5 fruit fly cellular contexts compared by ENCODE assay signal in the genomic region with DNA sequence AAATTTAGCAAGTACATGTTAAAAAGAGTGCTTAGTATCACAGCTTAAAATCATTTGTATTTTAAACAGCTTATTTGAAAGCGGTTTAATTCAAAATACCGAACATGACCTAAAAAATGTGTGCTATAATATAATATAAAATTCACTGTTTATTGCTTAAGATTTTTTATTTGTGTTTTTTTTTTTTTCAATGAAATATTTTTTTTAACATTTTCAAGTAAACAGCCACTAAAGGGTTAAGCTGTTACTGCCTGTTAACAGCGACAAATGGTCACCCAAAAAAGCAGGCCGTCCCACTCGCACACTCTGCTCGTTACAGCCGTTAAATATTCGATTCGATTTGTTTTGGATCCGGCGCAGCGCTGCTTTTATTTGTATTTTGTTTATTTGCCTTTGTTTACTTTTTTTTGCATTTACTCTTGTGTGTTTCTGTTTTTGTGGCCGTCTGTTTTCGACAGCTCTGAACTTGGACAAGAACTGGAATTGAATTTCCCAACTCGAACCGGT.
TF ChIP-seq lines count a peak whose summit lies in the region.

No protein-coding gene starts in this region.

- TF ChIP-seq CTCF in whole organism, embryonic (GFP tag; optimal IDR thresholded peaks at IDR 0.05; lab: Kevin White, UChicago) = no peak

TF ChIP-seq in whole organism, adult, 20 proteins besides CTCF, POLR2A, EP300 and RAD21:
- TF ChIP-seq ovo (GFP tag; optimal IDR thresholded peaks at IDR 0.05; lab: Kevin White, UChicago) (no peak), toe (GFP tag; optimal IDR thresholded peaks at IDR 0.05; lab: Kevin White, UChicago) (no peak), CG1620 (GFP tag; optimal IDR thresholded peaks at IDR 0.05; lab: Kevin White, UChicago) (no peak), kay (GFP tag; lab: Kevin White, UChicago; ENCODE audit: borderline replicate concordance) (peak; percentile 42), cic (GFP tag; optimal IDR thresholded peaks at IDR 0.05; lab: Kevin White, UChicago) (no peak), CG11617 (GFP tag; optimal IDR thresholded peaks at IDR 0.05; lab: Kevin White, UChicago) (no peak), pad (GFP tag; optimal IDR thresholded peaks at IDR 0.05; lab: Kevin White, UChicago) (no peak), CG33017 (tag; optimal IDR thresholded peaks at IDR 0.05; lab: Kevin White, UChicago) (no peak)

TF ChIP-seq in whole organism, embryonic, 481 proteins besides CTCF, POLR2A, EP300 and RAD21 (continues in another document):
- TF ChIP-seq chm (GFP tag; IDR thresholded peaks at IDR 0.05; lab: Robert Waterston, UW) (no peak), CrebB (tag; optimal IDR thresholded peaks at IDR 0.05; lab: Kevin White, UChicago) (no peak), Xrp1 (GFP tag; IDR thresholded peaks at IDR 0.05; lab: Robert Waterston, UW) (peak; percentile 16; the same call in 1 of the 2 replicates), HHEX (GFP tag; optimal IDR thresholded peaks at IDR 0.05; lab: Kevin White, UChicago) (no peak), CG30020 (tag; optimal IDR thresholded peaks at IDR 0.05; lab: Kevin White, UChicago) (no peak), CG12104 (GFP tag; optimal IDR thresholded peaks at IDR 0.05; lab: Kevin White, UChicago) (no peak), Ravus (GFP tag; IDR thresholded peaks at IDR 0.05; lab: Robert Waterston, UW) (no peak), luna (GFP tag; optimal IDR thresholded peaks at IDR 0.05; lab: Kevin White, UChicago) (no peak), odd (GFP tag; optimal IDR thresholded peaks at IDR 0.05; lab: Kevin White, UChicago) (no peak), abd-A (tag; optimal IDR thresholded peaks at IDR 0.05; lab: Kevin White, UChicago) (peak; percentile 55), CG16779 (GFP tag; IDR thresholded peaks at IDR 0.05; lab: Robert Waterston, UW) (no peak), CG5180 (GFP tag; optimal IDR thresholded peaks at IDR 0.05; lab: Kevin White, UChicago) (no peak), Doc3 (GFP tag; IDR thresholded peaks at IDR 0.05; lab: Robert Waterston, UW; ENCODE audit: partially characterized antibody) (no peak), Fer1 (GFP tag; optimal IDR thresholded peaks at IDR 0.05; lab: Kevin White, UChicago) (peak; percentile 13), CG1529 (GFP tag; optimal IDR thresholded peaks at IDR 0.05; lab: Kevin White, UChicago) (no peak), CG4854 (GFP tag; optimal IDR thresholded peaks at IDR 0.05; lab: Kevin White, UChicago) (no peak), lilli (GFP tag; optimal IDR thresholded peaks at IDR 0.05; lab: Kevin White, UChicago) (no peak), Dll (GFP tag; IDR thresholded peaks at IDR 0.05; lab: Robert Waterston, UW; ENCODE audit: partially characterized antibody) (no peak), CG7987 (GFP tag; optimal IDR thresholded peaks at IDR 0.05; lab: Kevin White, UChicago) (no peak), Dp (GFP tag; optimal IDR thresholded peaks at IDR 0.05; lab: Kevin White, UChicago) (no peak)

TF ChIP-seq in whole organism, prepupa, 60 proteins besides CTCF, POLR2A, EP300 and RAD21 (continues in another document):
- no peak for TF ChIP-seq CG8319 (GFP tag; optimal IDR thresholded peaks at IDR 0.05; lab: Kevin White, UChicago)
- TF ChIP-seq Ets21C (GFP tag; optimal IDR thresholded peaks at IDR 0.05; lab: Kevin White, UChicago) = no peak
- peak; percentile 52 for TF ChIP-seq CG34406 (GFP tag; optimal IDR thresholded peaks at IDR 0.05; lab: Kevin White, UChicago)
- TF ChIP-seq Eip78C (GFP tag; lab: Kevin White, UChicago) = peak; percentile 82
- peak; percentile 65 for TF ChIP-seq Sox102F (GFP tag; optimal IDR thresholded peaks at IDR 0.05; lab: Kevin White, UChicago)
- TF ChIP-seq ss (GFP tag; optimal IDR thresholded peaks at IDR 0.05; lab: Kevin White, UChicago) = peak in 1 of 2 experiments; percentile 49
- TF ChIP-seq CG1621 (tag; optimal IDR thresholded peaks at IDR 0.05; lab: Kevin White, UChicago) = no peak
- no peak for TF ChIP-seq CG31627 (GFP tag; optimal IDR thresholded peaks at IDR 0.05; lab: Kevin White, UChicago)
- peak; percentile 69 for TF ChIP-seq esn (GFP tag; optimal IDR thresholded peaks at IDR 0.05; lab: Kevin White, UChicago)
- TF ChIP-seq fd59A (GFP tag; optimal IDR thresholded peaks at IDR 0.05; lab: Kevin White, UChicago) = no peak
- TF ChIP-seq cyc (GFP tag; optimal IDR thresholded peaks at IDR 0.05; lab: Kevin White, UChicago) = peak; percentile 45
- peak; percentile 66 for TF ChIP-seq topi (GFP tag; optimal IDR thresholded peaks at IDR 0.05; lab: Kevin White, UChicago)
- TF ChIP-seq CG6792 (GFP tag; optimal IDR thresholded peaks at IDR 0.05; lab: Kevin White, UChicago) = peak; percentile 52
- TF ChIP-seq pdm3 (GFP tag; optimal IDR thresholded peaks at IDR 0.05; lab: Kevin White, UChicago) = peak; percentile 37
- TF ChIP-seq Hr38 (GFP tag; optimal IDR thresholded peaks at IDR 0.05; lab: Kevin White, UChicago) = no peak
- TF ChIP-seq CG9139 (GFP tag; optimal IDR thresholded peaks at IDR 0.05; lab: Kevin White, UChicago) = peak; percentile 18
- TF ChIP-seq OdsH (GFP tag; optimal IDR thresholded peaks at IDR 0.05; lab: Kevin White, UChicago) = peak; percentile 55
- no peak for TF ChIP-seq Sox15 (GFP tag; optimal IDR thresholded peaks at IDR 0.05; lab: Kevin White, UChicago)
- TF ChIP-seq CG10669 (GFP tag; optimal IDR thresholded peaks at IDR 0.05; lab: Kevin White, UChicago) = peak; percentile 34
- peak; percentile 54 for TF ChIP-seq Eip75B (GFP tag; optimal IDR thresholded peaks at IDR 0.05; lab: Kevin White, UChicago)

TF ChIP-seq in whole organism, pupa, 21 proteins besides CTCF, POLR2A, EP300 and RAD21:
- TF ChIP-seq CG17806 (tag; optimal IDR thresholded peaks at IDR 0.05; lab: Kevin White, UChicago) = peak; percentile 23
- TF ChIP-seq Pif1B (GFP tag; optimal IDR thresholded peaks at IDR 0.05; lab: Kevin White, UChicago) = no peak
- no peak for TF ChIP-seq rn (GFP tag; IDR thresholded peaks at IDR 0.05; lab: Robert Waterston, UW)
- TF ChIP-seq CG4496 (GFP tag; IDR thresholded peaks at IDR 0.05; lab: Robert Waterston, UW) = no peak; the same call in 1 of the 3 replicates
- TF ChIP-seq CG10348 (GFP tag; IDR thresholded peaks at IDR 0.05; lab: Robert Waterston, UW) = no peak
- TF ChIP-seq Pif1A (GFP tag; optimal IDR thresholded peaks at IDR 0.05; lab: Kevin White, UChicago) = peak; percentile 20
- TF ChIP-seq CG13204 (GFP tag; optimal IDR thresholded peaks at IDR 0.05; lab: Kevin White, UChicago) = no peak
- TF ChIP-seq gl (tag; optimal IDR thresholded peaks at IDR 0.05; lab: Kevin White, UChicago) = peak; percentile 38
- 0 out of 3 replicates have a peak, but pooled peaks have one; percentile 35 for TF ChIP-seq fd96Ca (GFP tag; IDR thresholded peaks at IDR 0.05; lab: Robert Waterston, UW)
- TF ChIP-seq D1 (tag; optimal IDR thresholded peaks at IDR 0.05; lab: Kevin White, UChicago) = no peak
- TF ChIP-seq Ets98B (GFP tag; IDR thresholded peaks at IDR 0.05; lab: Robert Waterston, UW) = no peak; the same call in 1 of the 2 replicates
- 0 out of 2 replicates have a peak, but pooled peaks have one; percentile 5 for TF ChIP-seq CG32121 (GFP tag; IDR thresholded peaks at IDR 0.05; lab: Robert Waterston, UW)
- no peak for TF ChIP-seq CG14655 (GFP tag; optimal IDR thresholded peaks at IDR 0.05; lab: Kevin White, UChicago)
- peak; percentile 18 for TF ChIP-seq CG8301 (tag; optimal IDR thresholded peaks at IDR 0.05; lab: Kevin White, UChicago)
- no peak for TF ChIP-seq CG34367 (tag; optimal IDR thresholded peaks at IDR 0.05; lab: Kevin White, UChicago)
- no peak for TF ChIP-seq EcR (GFP tag; optimal IDR thresholded peaks at IDR 0.05; lab: Kevin White, UChicago)
- peak; percentile 13 for TF ChIP-seq CG15710 (tag; optimal IDR thresholded peaks at IDR 0.05; lab: Kevin White, UChicago)
- TF ChIP-seq CG12605 (GFP tag; IDR thresholded peaks at IDR 0.05; lab: Robert Waterston, UW) = peak; percentile 60
- peak; percentile 62 for TF ChIP-seq CG8159 (tag; optimal IDR thresholded peaks at IDR 0.05; lab: Kevin White, UChicago)
- TF ChIP-seq CG9948 (tag; optimal IDR thresholded peaks at IDR 0.05; lab: Kevin White, UChicago) = peak; percentile 46
- peak; percentile 43 for TF ChIP-seq Snoo (tag; optimal IDR thresholded peaks at IDR 0.05; lab: Kevin White, UChicago)

TF ChIP-seq in whole organism, wandering third instar larva, 38 proteins besides CTCF, POLR2A, EP300 and RAD21 (continues in another document):
- TF ChIP-seq foxo (GFP tag; optimal IDR thresholded peaks at IDR 0.05; lab: Kevin White, UChicago) (peak; percentile 1 to 47), Rel (GFP tag; optimal IDR thresholded peaks at IDR 0.05; lab: Kevin White, UChicago) (peak; percentile 49), Rel (tag; optimal IDR thresholded peaks at IDR 0.05; lab: Kevin White, UChicago) (peak; percentile 27), Hr78 (GFP tag; optimal IDR thresholded peaks at IDR 0.05; lab: Kevin White, UChicago) (no peak), lola (GFP tag; optimal IDR thresholded peaks at IDR 0.05; lab: Kevin White, UChicago) (no peak), N (GFP tag; optimal IDR thresholded peaks at IDR 0.05; lab: Kevin White, UChicago) (no peak), Hnf4 (GFP tag; optimal IDR thresholded peaks at IDR 0.05; lab: Kevin White, UChicago) (peak; percentile 14), psq (GFP tag; optimal IDR thresholded peaks at IDR 0.05; lab: Kevin White, UChicago) (no peak), GATAd (GFP tag; optimal IDR thresholded peaks at IDR 0.05; lab: Kevin White, UChicago) (no peak), CrebA (GFP tag; optimal IDR thresholded peaks at IDR 0.05; lab: Kevin White, UChicago; ENCODE audit: borderline replicate concordance) (no peak), CG9705 (GFP tag; optimal IDR thresholded peaks at IDR 0.05; lab: Kevin White, UChicago) (peak; percentile 26), woc (GFP tag; optimal IDR thresholded peaks at IDR 0.05; lab: Kevin White, UChicago) (peak; percentile 64), Dfd (GFP tag; optimal IDR thresholded peaks at IDR 0.05; lab: Kevin White, UChicago) (no peak), OdsH (GFP tag; optimal IDR thresholded peaks at IDR 0.05; lab: Kevin White, UChicago) (peak; percentile 23), pan (optimal IDR thresholded peaks at IDR 0.05; lab: Kevin White, UChicago) (no peak), h (GFP tag; optimal IDR thresholded peaks at IDR 0.05; lab: Kevin White, UChicago) (peak; percentile 50), dsf (GFP tag; optimal IDR thresholded peaks at IDR 0.05; lab: Kevin White, UChicago; ENCODE audit: borderline replicate concordance) (no peak), dmrt93B (GFP tag; optimal IDR thresholded peaks at IDR 0.05; lab: Kevin White, UChicago) (peak; percentile 5), Myc (optimal IDR thresholded peaks at IDR 0.05; lab: Kevin White, UChicago) (no peak), CG32264 (GFP tag; optimal IDR thresholded peaks at IDR 0.05; lab: Kevin White, UChicago) (no peak), sage (GFP tag; optimal IDR thresholded peaks at IDR 0.05; lab: Kevin White, UChicago) (peak; percentile 32), ey (GFP tag; optimal IDR thresholded peaks at IDR 0.05; lab: Kevin White, UChicago) (no peak), Mio (GFP tag; optimal IDR thresholded peaks at IDR 0.05; lab: Kevin White, UChicago) (no peak), brk (GFP tag; optimal IDR thresholded peaks at IDR 0.05; lab: Kevin White, UChicago) (peak; percentile 53), fru (GFP tag; optimal IDR thresholded peaks at IDR 0.05; lab: Kevin White, UChicago) (peak; percentile 65)
